Fruit fly (Drosophila melanogaster): Measurements from ENCODE around the gene pdm2.

Gene pdm2

dm6 chr2L:12651040-12651439 is 5.9 kb upstream of the pdm2 start:
- TF ChIP-seq Sin3A (optimal IDR thresholded peaks at IDR 0.05) (no peak), h (optimal IDR thresholded peaks at IDR 0.05) (no peak), psq (optimal IDR thresholded peaks at IDR 0.05) (no peak), Myc (optimal IDR thresholded peaks at IDR 0.05) (no peak), ttk (optimal IDR thresholded peaks at IDR 0.05) (no peak), insv (optimal IDR thresholded peaks at IDR 0.05) (no peak)

DNA sequence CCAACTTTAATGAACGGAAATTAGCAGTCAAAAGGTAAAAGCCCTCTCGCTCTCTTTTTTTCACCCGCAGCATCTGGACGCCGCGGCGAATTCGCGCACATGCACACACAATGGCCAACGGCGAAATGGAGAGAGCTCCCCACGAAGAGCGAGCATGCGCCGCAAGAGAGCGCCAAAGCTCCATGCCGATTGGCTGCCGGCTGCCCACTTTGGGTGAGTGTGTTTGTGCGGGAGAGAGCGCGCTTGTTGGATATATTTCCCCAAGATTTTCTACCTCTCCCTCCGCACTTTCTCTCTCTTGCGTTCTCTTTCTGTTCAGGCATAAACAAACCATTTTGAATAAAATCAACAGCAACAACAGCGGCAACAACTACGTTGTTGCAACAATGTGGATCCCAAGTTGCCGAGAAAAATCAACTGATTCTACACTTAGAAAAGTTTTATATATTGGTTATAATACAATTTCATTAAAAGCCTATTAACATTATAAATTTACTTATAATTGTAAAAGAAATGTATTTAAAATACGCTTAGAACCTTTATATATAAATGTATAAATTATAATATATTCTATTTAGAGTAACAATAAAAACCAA is 1.1 kb upstream of the pdm2 start:
- TF ChIP-seq h (optimal IDR thresholded peaks at IDR 0.05) (no peak), Sin3A (optimal IDR thresholded peaks at IDR 0.05) (no peak), ttk (optimal IDR thresholded peaks at IDR 0.05) (no peak), psq (optimal IDR thresholded peaks at IDR 0.05) (no peak), insv (optimal IDR thresholded peaks at IDR 0.05) (no peak), Myc (optimal IDR thresholded peaks at IDR 0.05) (no peak)

- TF ChIP-seq insv (optimal IDR thresholded peaks at IDR 0.05) (no peak), Myc (optimal IDR thresholded peaks at IDR 0.05) (no peak), ttk (optimal IDR thresholded peaks at IDR 0.05) (no peak), psq (optimal IDR thresholded peaks at IDR 0.05) (no peak), h (optimal IDR thresholded peaks at IDR 0.05) (no peak), Sin3A (optimal IDR thresholded peaks at IDR 0.05) (no peak)
These were observed 372 bp downstream of the pdm2 start for dm6 chr2L:12657337-12657736.

- TF ChIP-seq h (optimal IDR thresholded peaks at IDR 0.05) (no peak), ttk (optimal IDR thresholded peaks at IDR 0.05) (no peak), Myc (optimal IDR thresholded peaks at IDR 0.05) (no peak), Sin3A (optimal IDR thresholded peaks at IDR 0.05) (no peak), insv (optimal IDR thresholded peaks at IDR 0.05) (no peak), psq (optimal IDR thresholded peaks at IDR 0.05) (no peak)
These were observed 9.1 kb downstream of the pdm2 start for dm6 chr2L:12666002-12666576.

- TF ChIP-seq Myc (optimal IDR thresholded peaks at IDR 0.05) (no peak), Sin3A (optimal IDR thresholded peaks at IDR 0.05) (no peak), ttk (optimal IDR thresholded peaks at IDR 0.05) (no peak), insv (optimal IDR thresholded peaks at IDR 0.05) (no peak), psq (optimal IDR thresholded peaks at IDR 0.05) (no peak), h (optimal IDR thresholded peaks at IDR 0.05) (no peak)
These were observed 12.6 kb downstream of the pdm2 start, which contains the start of gene Nepl7 for dm6 chr2L:12669614-12670013. Nepl7 (minus strand) TSS chr2L:12669714.

DNA sequence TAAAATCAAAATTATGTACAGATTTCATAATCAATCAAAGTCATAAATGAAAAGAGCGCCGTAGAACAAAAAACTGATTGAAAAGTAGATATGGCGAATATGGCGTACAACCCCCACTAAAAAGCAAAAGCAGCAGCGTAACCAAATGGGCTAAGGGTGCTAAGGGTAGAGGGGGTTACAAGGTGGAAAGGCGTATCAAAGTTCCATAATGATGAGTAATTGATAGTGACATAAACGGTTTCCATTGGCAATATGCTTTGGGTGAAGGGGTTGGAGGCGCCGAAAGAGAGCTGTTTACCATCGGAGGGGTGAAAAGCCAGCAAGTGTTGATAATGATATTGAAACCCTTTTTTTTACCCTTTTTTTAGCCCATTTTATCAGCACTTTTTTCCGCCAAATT is 15.3 kb downstream of the pdm2 start:
- TF ChIP-seq h (optimal IDR thresholded peaks at IDR 0.05) = no peak
- no peak for TF ChIP-seq ttk (optimal IDR thresholded peaks at IDR 0.05)
- no peak for TF ChIP-seq psq (optimal IDR thresholded peaks at IDR 0.05)

- no peak for TF ChIP-seq Sin3A (optimal IDR thresholded peaks at IDR 0.05)
- no peak for TF ChIP-seq h (optimal IDR thresholded peaks at IDR 0.05)
- no peak for TF ChIP-seq insv (optimal IDR thresholded peaks at IDR 0.05)
- no peak for TF ChIP-seq psq (optimal IDR thresholded peaks at IDR 0.05)
- no peak for TF ChIP-seq ttk (optimal IDR thresholded peaks at IDR 0.05)
- no peak for TF ChIP-seq Myc (optimal IDR thresholded peaks at IDR 0.05)
These were observed 17.4 kb downstream of the pdm2 start for dm6 chr2L:12674365-12674764.

DNA sequence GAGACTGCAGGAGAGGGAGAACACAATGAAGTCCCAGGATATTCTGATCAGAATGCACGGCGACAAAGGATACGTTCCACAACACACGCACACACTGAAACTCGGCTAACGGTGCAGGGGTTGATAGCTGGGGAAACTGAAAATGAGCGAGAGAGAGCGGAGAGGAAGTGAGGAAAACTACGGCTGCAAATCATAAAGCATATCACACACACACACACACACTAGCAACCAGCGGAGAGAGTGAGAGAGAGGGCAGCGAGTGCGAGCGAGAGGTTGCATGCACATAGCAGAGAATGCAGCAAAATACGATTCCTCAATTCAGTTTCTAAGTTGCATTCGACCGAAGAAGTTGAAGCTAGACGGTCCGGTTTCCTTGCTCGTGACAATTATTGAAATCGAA is 21.3 kb downstream of the pdm2 start:
- TF ChIP-seq h (optimal IDR thresholded peaks at IDR 0.05) (no peak), psq (optimal IDR thresholded peaks at IDR 0.05) (no peak), Myc (optimal IDR thresholded peaks at IDR 0.05) (no peak), insv (optimal IDR thresholded peaks at IDR 0.05) (no peak), ttk (optimal IDR thresholded peaks at IDR 0.05) (no peak), Sin3A (optimal IDR thresholded peaks at IDR 0.05) (no peak)

- no peak for TF ChIP-seq ttk (optimal IDR thresholded peaks at IDR 0.05)
These were observed 22.3 kb downstream of the pdm2 start for dm6 chr2L:12679310-12679709.

DNA sequence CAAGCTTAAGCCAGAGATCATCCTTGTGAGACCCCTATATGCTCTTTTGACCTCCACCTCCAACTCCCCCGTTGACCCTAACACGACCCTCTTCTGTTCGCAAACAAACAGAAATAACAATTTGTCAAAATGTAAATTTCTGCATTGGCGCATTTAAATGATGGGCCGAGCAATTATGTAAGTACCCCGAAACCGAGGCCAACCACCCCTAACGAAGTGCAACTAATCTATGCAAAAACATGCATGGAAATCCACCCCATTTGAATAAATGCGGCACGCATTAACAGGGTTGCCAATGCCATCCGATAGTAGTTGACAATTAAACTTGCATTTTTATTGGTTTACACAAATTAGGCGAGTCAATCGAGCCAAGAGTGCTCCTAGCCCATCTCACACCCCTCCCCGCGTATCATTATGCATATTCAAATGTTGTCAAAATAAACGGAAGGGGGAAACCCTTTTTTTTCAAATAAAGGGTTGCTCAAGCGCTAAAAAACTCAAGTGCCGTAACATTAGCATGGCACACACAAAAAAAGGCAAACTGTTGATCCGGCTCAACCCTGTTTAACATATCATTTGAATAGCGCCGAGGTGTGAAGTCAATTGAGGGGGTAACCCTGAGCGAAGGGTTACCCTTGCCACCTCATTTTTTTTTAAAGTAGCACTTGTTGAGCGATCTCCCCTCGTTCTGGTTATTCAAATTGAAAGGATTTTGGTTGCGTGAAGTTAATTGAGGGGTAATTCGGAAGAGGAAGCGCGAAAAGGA is 24.8 kb downstream of the pdm2 start:
- TF ChIP-seq ttk (optimal IDR thresholded peaks at IDR 0.05) (no peak), insv (optimal IDR thresholded peaks at IDR 0.05) (no peak), h (optimal IDR thresholded peaks at IDR 0.05) (no peak), Sin3A (optimal IDR thresholded peaks at IDR 0.05) (no peak), psq (optimal IDR thresholded peaks at IDR 0.05) (no peak), Myc (optimal IDR thresholded peaks at IDR 0.05) (no peak)

- TF ChIP-seq ttk (optimal IDR thresholded peaks at IDR 0.05) (no peak), insv (optimal IDR thresholded peaks at IDR 0.05) (no peak), Sin3A (optimal IDR thresholded peaks at IDR 0.05) (no peak), Myc (optimal IDR thresholded peaks at IDR 0.05) (no peak), h (optimal IDR thresholded peaks at IDR 0.05) (no peak), psq (optimal IDR thresholded peaks at IDR 0.05) (no peak)
These were observed 29.8 kb downstream of the pdm2 start for dm6 chr2L:12686811-12687210.

dm6 chr2L:12689281-12689765 is 32.4 kb downstream of the pdm2 start:
- TF ChIP-seq Myc (optimal IDR thresholded peaks at IDR 0.05) (no peak), h (optimal IDR thresholded peaks at IDR 0.05) (no peak), ttk (optimal IDR thresholded peaks at IDR 0.05) (no peak), Sin3A (optimal IDR thresholded peaks at IDR 0.05) (no peak), psq (optimal IDR thresholded peaks at IDR 0.05) (no peak), insv (optimal IDR thresholded peaks at IDR 0.05) (no peak)

Data from Kc167 (cell line).